Fruit fly (Drosophila melanogaster) whole organism: ENCODE measurements around the gene CG9932.
A peak's percentile ranks its signal among the peaks of the same experiment; 100 is the strongest.

Source experiments
- CG8478 ChIP-seq: fragments of >200 bp; optimal IDR thresholded peaks from 2 replicates; lab custom pipeline; 2018; ENCODE audit warnings: inconsistent platforms
- Dll ChIP-seq: fragments of >200 bp; optimal IDR thresholded peaks from 2 replicates; lab custom pipeline; 2017
- EcR ChIP-seq, 2 experiments: fragments of >200 bp; optimal IDR thresholded peaks; 2 replicates each; lab custom pipeline; 2017; ENCODE audit warnings: missing biosample characterization in 2 of 2, missing genetic modification characterization in 2 of 2, missing genetic modification reagents in 2 of 2
- pan ChIP-seq: fragments of >200 bp; optimal IDR thresholded peaks from 2 replicates; lab custom pipeline; 2017
- psq ChIP-seq: fragments of >200 bp; optimal IDR thresholded peaks from 2 replicates; lab custom pipeline; 2017
- usp ChIP-seq: fragments of >200 bp; optimal IDR thresholded peaks from 2 replicates; lab custom pipeline; 2017; ENCODE audit warnings: missing biosample characterization, missing genetic modification characterization, mixed read lengths

CG9932 gene

DNA sequence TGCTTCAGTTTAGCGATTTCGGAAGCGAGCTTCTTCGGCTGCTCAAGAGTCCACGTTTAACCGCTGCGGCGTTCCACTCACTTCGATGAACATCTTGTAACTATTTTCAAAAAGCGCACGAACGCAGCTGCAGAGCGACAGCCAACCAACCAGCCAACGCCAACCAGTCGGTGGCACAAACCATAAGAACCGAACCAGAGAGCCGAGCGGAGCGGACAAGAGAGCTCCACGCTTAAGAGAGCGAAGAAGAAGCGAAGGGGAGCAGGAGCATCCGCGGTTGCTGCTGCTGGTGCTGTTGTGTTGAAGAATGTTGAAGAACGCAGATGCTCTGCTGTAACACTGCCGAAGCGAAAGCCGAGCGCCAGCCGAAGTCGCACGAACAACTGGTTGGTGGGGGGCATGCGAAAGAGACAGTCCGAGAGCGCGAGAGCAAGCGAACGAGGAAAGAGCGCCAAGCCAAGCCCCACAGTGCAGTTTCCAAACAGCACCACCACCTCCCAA is at the start of gene CG9932:
Gene CG9932 (minus strand): TSS at position 104 of the 501 bp plus-strand sequence.
- TF ChIP-seq usp (no peak), Dll (lab: Kevin White, UChicago) (peak; percentile 98)

DNA sequence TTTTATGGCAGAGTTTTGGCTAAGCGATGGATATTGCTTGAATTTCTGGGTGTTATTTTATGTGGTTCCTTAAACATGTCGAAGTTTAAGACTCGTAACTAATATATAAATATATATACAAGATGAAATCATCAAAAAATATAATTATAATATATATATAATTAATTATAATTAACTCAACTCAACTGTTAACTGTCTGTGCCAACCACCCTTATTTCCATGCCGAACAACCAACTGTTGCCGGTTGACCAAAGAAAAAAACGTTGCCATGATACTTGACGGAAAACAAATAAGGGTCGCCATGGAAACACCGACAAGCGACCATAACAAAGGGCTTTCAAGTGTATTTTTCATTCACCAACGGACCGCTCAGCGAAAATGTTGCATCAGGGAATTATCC is 46.6 kb upstream of the CG9932 start, which contains the start of gene Ttc30:
Gene Ttc30 (plus strand): TSS at position 301 of the 400 bp plus-strand sequence.
- TF ChIP-seq psq (lab: Kevin White, UChicago), result no peak
- TF ChIP-seq pan, result no peak
- TF ChIP-seq EcR (GFP tag; optimal IDR thresholded peaks at IDR 0.05; lab: Kevin White, UChicago), result no peak
- TF ChIP-seq Dll (lab: Kevin White, UChicago), result no peak
- no peak for TF ChIP-seq usp
- TF ChIP-seq CG8478 (lab: Kevin White, UChicago), result no peak

DNA sequence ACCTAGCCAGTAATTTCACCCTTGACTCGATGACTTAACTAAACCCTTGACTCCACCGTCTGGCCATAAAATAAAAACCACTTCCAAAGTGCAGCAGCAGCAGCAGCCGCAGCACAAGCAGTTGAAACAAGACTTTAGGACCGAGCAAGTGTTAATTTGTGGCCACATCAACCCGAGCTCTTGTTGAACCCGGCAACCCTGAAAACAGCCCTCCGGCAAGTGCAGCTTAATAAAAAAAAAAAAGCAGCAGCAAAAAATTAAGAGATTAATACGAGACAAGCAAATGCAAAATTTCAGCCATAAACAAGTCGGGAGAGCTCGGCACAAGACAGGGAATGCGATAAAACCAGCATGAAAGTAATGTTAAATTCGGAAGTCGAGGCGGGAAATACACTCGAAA is 44.9 kb upstream of the CG9932 start:
- TF ChIP-seq pan (no peak), CG8478 (lab: Kevin White, UChicago) (no peak), psq (lab: Kevin White, UChicago) (no peak), EcR (GFP tag; optimal IDR thresholded peaks at IDR 0.05; lab: Kevin White, UChicago) (no peak), Dll (lab: Kevin White, UChicago) (no peak), usp (no peak)

DNA sequence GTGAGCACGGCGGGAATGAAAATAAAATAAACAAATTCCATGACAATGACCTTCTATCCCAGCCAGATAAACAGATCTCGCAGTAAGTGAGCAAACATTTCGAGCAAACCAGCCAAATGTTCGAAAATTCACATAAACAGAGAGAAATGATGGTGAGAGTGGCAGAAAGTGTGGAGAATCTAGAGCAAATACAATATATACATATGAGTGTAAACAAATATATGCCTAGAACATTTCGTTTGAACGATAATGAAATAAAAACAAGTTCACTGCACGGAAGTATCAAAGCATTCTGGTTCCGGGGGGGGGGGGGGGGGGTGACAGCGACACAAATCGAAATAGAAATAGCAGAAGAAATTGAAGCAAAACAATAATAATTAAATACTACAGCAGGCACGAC is 41.5 kb upstream of the CG9932 start:
- no peak for TF ChIP-seq CG8478 (lab: Kevin White, UChicago)
- no peak for TF ChIP-seq EcR (GFP tag; optimal IDR thresholded peaks at IDR 0.05; lab: Kevin White, UChicago)
- no peak for TF ChIP-seq Dll (lab: Kevin White, UChicago)
- no peak for TF ChIP-seq usp
- TF ChIP-seq pan, result no peak

DNA sequence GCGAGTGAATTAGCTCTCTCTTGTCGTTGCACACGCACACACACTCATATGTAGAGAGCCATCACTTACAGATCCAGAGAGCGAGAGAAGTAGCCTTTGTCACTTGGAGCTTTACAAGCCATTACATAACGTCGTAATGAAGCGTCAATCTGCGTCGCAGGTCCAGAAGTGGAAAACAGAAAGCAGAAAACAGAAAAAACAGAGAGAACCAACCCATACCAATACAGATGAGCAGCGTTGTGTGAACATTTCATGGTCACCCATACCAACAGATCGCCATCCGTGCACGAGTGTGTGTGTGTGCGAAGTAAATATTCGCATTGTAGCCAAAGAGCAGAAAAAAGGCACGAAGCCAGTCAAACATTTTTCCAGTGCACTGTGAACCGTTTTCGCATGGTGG is 38.4 kb upstream of the CG9932 start:
- no peak for TF ChIP-seq pan
- TF ChIP-seq EcR (GFP tag; optimal IDR thresholded peaks at IDR 0.05; lab: Kevin White, UChicago), result no peak
- no peak for TF ChIP-seq CG8478 (lab: Kevin White, UChicago)
- TF ChIP-seq usp, result no peak
- TF ChIP-seq psq (lab: Kevin White, UChicago), result no peak
- TF ChIP-seq Dll (lab: Kevin White, UChicago), result no peak

DNA sequence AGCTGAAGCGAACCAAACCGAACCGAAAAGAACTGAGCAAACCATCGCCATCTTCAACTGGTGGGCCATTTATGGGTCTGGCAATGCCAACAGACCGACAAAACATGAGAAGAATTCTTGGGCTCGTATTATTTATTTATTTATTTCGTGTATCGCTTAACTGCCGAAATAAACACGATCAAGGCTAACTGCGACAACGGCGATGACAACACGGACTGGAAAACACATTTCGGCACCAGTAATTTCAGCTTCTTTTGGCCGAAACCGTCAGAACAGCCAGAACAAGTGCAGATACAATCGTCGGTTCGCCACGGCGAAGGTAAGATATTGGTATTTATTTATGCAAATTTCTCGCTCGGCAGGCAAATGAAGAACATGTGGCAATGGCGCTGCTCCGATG is 37.3 kb upstream of the CG9932 start:
- TF ChIP-seq psq (lab: Kevin White, UChicago), result no peak
- no peak for TF ChIP-seq pan
- TF ChIP-seq usp, result no peak
- TF ChIP-seq Dll (lab: Kevin White, UChicago), result no peak
- TF ChIP-seq CG8478 (lab: Kevin White, UChicago), result no peak
- TF ChIP-seq EcR (GFP tag; optimal IDR thresholded peaks at IDR 0.05; lab: Kevin White, UChicago), result no peak

DNA sequence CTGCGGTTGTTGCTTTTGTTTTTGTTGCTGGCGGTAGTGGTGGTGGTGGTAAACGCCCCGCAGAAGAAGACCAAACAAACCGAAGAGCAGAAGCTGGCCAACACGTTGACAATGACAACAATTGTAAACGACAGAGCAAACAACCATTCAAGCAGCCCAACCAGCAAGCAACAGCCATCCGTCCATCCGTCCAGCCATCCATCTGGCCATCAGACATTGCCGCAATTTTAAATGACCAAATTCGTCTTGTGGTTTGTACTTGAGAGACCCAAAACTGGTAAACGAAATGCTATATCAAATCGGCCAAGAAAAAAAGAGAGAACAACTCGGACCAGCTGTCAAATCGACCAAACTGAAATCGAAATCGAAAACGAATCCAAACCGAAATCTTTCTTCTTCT is 35.9 kb upstream of the CG9932 start:
- TF ChIP-seq EcR (GFP tag; optimal IDR thresholded peaks at IDR 0.05; lab: Kevin White, UChicago) (no peak), psq (lab: Kevin White, UChicago) (no peak), usp (no peak), CG8478 (lab: Kevin White, UChicago) (no peak), Dll (lab: Kevin White, UChicago) (no peak), pan (no peak)

DNA sequence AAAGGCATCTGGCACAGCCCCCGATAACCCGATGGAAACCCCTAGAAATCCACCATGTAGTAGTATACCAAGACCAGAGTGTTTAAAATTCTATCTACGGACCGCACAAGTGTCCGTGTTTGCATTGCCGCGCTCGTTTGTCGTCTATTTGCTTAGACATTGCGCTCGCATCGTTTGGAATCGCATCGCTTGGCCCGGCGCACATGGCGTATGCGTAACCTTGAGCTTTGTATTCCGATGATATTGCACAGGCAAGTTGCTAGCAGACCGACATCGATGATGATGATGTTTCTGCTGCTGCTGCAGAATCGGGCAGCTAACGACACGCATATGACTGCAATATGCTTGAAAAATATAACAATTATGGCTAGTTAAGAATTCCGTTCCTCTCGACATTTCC is 28.6 kb upstream of the CG9932 start:
- TF ChIP-seq EcR (GFP tag; optimal IDR thresholded peaks at IDR 0.05; lab: Kevin White, UChicago) (no peak), psq (lab: Kevin White, UChicago) (no peak), CG8478 (lab: Kevin White, UChicago) (no peak), Dll (lab: Kevin White, UChicago) (no peak), usp (no peak), pan (no peak)

DNA sequence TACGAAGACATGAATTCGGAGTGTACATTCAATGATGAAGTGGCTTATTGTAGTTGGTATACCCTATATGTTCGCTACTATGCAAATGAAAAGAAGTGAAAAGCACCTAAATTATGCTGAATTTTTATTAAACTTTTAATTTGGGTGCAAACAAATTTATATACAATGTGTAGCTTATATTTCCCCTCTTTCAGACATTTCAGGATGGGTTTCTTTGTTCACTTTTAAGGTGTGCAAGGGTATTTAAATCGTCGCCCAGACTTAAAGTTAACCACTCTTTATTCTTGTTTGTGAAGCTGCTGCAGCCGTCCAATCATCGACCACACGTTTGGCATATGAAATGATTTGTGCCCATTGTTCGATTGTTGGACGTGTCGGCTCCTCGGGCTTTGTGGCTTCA is 26.8 kb upstream of the CG9932 start:
- TF ChIP-seq EcR (GFP tag; optimal IDR thresholded peaks at IDR 0.05; lab: Kevin White, UChicago), result no peak
- TF ChIP-seq usp, result no peak
- no peak for TF ChIP-seq Dll (lab: Kevin White, UChicago)
- TF ChIP-seq psq (lab: Kevin White, UChicago), result no peak
- no peak for TF ChIP-seq CG8478 (lab: Kevin White, UChicago)
- TF ChIP-seq pan, result no peak

DNA sequence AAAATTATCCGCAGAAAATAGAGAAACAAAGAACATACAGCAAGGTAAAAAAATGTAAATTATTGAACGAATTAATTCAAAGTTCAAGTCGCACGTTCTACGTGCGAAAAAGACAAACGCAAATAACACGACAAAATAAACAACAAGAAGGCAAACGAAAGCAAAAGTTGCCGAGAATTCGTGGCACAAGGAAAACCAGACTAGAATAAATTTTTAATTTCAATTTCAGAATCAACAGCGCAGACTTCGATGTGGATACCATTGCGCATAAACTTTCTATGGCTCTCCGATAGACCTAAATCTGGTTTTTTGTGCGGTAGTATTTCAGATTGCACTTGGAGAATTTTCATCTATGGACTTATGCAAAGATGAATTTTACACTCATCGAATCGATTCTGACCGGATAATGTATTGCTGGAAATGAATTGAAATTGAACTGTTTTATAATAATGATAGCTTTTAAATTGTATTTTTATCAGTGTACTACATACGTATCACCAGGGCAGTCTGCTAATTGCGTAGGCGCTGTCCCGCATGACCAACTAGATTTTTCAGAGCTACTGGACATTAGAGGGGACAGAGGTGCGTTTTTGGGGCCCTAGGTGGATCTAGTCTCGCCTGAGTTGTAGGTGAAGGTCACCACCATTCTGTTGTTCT is 23.6 kb upstream of the CG9932 start:
- TF ChIP-seq CG8478 (lab: Kevin White, UChicago) (no peak), psq (lab: Kevin White, UChicago) (no peak), Dll (lab: Kevin White, UChicago) (no peak), pan (no peak), EcR (GFP tag; optimal IDR thresholded peaks at IDR 0.05; lab: Kevin White, UChicago) (no peak), usp (no peak)

DNA sequence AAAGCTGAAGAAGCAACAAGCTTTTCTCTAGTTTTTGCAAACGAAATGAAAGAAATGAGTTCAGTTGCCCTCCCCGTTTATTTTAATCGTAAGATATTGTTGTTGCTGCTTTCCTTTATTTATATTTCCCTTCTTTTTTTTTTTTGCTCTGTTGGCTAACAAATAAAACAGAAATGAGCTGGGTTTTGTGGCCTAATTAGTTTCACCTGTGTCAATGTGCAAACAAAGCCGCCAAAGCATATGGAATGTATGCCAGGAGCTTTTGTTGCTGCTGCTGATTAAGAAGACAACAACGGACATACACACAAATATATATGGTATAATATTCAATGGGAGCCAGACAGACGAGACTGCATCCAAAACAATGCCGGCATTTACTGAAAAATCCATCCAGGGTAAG is 22.2 kb upstream of the CG9932 start:
- TF ChIP-seq Dll (lab: Kevin White, UChicago) (no peak), usp (no peak), CG8478 (lab: Kevin White, UChicago) (no peak), pan (no peak), psq (lab: Kevin White, UChicago) (no peak), EcR (GFP tag; optimal IDR thresholded peaks at IDR 0.05; lab: Kevin White, UChicago) (no peak)

DNA sequence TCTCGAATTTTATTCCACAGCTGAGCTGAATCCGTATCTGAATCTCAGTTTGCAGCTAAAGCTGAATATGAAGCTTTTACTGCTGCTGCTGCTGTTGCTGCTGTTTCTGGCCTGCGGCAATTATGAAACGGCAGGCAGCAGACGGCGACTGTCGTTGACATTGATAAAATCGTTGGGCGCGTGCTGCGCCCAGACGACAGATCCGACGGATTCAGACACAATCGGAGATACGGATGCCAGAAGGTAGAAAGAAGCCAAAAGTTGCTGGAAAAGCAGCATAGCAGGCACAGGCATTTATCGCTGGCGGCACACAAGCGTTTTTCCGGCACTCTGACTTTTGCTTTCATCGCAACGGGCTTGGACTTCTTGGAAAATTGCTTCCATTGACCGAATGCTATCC is 19.5 kb upstream of the CG9932 start:
- TF ChIP-seq usp (no peak), psq (lab: Kevin White, UChicago) (no peak), EcR (GFP tag; optimal IDR thresholded peaks at IDR 0.05; lab: Kevin White, UChicago) (no peak), CG8478 (lab: Kevin White, UChicago) (no peak), pan (no peak), Dll (lab: Kevin White, UChicago) (no peak)

DNA sequence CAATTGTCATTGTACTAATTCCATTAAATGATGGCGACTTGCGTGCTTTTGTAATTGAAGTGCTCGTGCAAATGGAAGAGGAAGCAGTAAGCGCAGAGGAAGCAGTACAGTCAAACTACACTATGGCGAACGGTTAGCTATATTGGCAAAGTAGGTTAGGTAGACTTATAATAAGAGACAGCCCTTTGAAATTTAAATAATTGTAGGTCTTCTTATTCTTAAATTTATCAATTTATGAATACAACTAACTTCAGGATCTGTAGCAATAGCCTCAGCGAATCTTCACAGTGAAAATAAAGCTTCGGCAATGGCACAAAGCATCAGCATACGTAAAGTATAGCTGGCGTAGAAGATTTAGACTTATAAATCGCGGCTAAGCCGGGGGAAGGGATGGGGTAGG is 14.4 kb upstream of the CG9932 start:
- TF ChIP-seq EcR (GFP tag; optimal IDR thresholded peaks at IDR 0.05; lab: Kevin White, UChicago), result no peak
- TF ChIP-seq Dll (lab: Kevin White, UChicago), result no peak
- TF ChIP-seq CG8478 (lab: Kevin White, UChicago), result no peak
- TF ChIP-seq usp, result no peak
- TF ChIP-seq psq (lab: Kevin White, UChicago), result no peak
